Worm (Caenorhabditis elegans) whole organism, late embryonic: ENCODE measurements around the gene ugt-41.

Experiments used
- ama-1 ChIP-seq: fragments of 150-350 bp; optimal IDR thresholded peaks from 2 replicates; lab custom pipeline; 2014
- ceh-18 ChIP-seq: sonication (generic microtip); optimal IDR thresholded peaks from 2 replicates; lab custom pipeline; 2016; ENCODE audit warnings: missing genetic modification characterization, missing compliant biosample characterization
- ceh-34 ChIP-seq: sonication (generic microtip); optimal IDR thresholded peaks from 2 replicates; lab custom pipeline; 2016; ENCODE audit warnings: mild to moderate bottlenecking, missing genetic modification characterization, missing compliant biosample characterization
- elt-2 ChIP-seq: sonication (generic microtip); optimal IDR thresholded peaks from 2 replicates; lab custom pipeline; 2016; ENCODE audit warnings: missing genetic modification reagents, missing genetic modification characterization, missing compliant biosample characterization
- elt-4 ChIP-seq: sonication (generic microtip); optimal IDR thresholded peaks from 2 replicates; lab custom pipeline; 2016; ENCODE audit warnings: missing genetic modification characterization, missing compliant biosample characterization
- fkh-10 ChIP-seq: fragments of 150-350 bp; optimal IDR thresholded peaks from 2 replicates; lab custom pipeline; 2014; ENCODE audit warnings: missing biosample characterization, missing genetic modification reagents, missing genetic modification characterization
- gmeb-2 ChIP-seq: sonication (generic microtip); optimal IDR thresholded peaks from 2 replicates; lab custom pipeline; 2016; ENCODE audit warnings: missing genetic modification characterization, inconsistent platforms, missing compliant biosample characterization
- mec-3 ChIP-seq: sonication (generic microtip); optimal IDR thresholded peaks from 2 replicates; lab custom pipeline; 2016; ENCODE audit warnings: borderline replicate concordance, missing genetic modification characterization, missing compliant biosample characterization
- nhr-11 ChIP-seq: fragments of 150-350 bp; optimal IDR thresholded peaks from 2 replicates; lab custom pipeline; 2014; ENCODE audit warnings: missing biosample characterization, missing genetic modification characterization
- npax-4 ChIP-seq: sonication (generic microtip); optimal IDR thresholded peaks from 2 replicates; lab custom pipeline; 2016; ENCODE audit warnings: missing genetic modification characterization, missing compliant biosample characterization
- pag-3 ChIP-seq: sonication (generic microtip); optimal IDR thresholded peaks from 2 replicates; lab custom pipeline; 2016; ENCODE audit warnings: missing compliant biosample characterization, missing genetic modification characterization, borderline replicate concordance
- tbx-7 ChIP-seq: sonication (generic microtip); optimal IDR thresholded peaks from 2 replicates; lab custom pipeline; 2016; ENCODE audit warnings: missing genotype, missing genetic modification characterization, missing compliant biosample characterization
- zip-5 ChIP-seq: sonication (generic microtip); optimal IDR thresholded peaks from 2 replicates; lab custom pipeline; 2016; ENCODE audit warnings: missing genetic modification characterization, missing compliant biosample characterization

- no peak for TF ChIP-seq ama-1 (lab: Kevin White, UChicago)
- TF ChIP-seq zip-5 (tag; lab: Kevin White, UChicago): no peak
- TF ChIP-seq ceh-34: no peak
- TF ChIP-seq pag-3: no peak
- no peak for TF ChIP-seq elt-4 (tag; lab: Kevin White, UChicago)
- TF ChIP-seq npax-4 (tag; lab: Kevin White, UChicago): no peak
- no peak for TF ChIP-seq mec-3 (tag; lab: Kevin White, UChicago)
- no peak for TF ChIP-seq gmeb-2 (tag; lab: Kevin White, UChicago)
- no peak for TF ChIP-seq ceh-18 (tag; lab: Kevin White, UChicago)
- TF ChIP-seq fkh-10: no peak
- TF ChIP-seq tbx-7 (tag; lab: Kevin White, UChicago): no peak
- no peak for TF ChIP-seq nhr-11 (tag; lab: Kevin White, UChicago)
- no peak for TF ChIP-seq elt-2
Observed at ce11 chrV:7199932-7200331, 36.5 kb upstream of the ugt-41 start, which contains the start of gene F09G2.1.
